Worm (Caenorhabditis elegans): ENCODE measurements around the gene cyn-7.

DNA sequence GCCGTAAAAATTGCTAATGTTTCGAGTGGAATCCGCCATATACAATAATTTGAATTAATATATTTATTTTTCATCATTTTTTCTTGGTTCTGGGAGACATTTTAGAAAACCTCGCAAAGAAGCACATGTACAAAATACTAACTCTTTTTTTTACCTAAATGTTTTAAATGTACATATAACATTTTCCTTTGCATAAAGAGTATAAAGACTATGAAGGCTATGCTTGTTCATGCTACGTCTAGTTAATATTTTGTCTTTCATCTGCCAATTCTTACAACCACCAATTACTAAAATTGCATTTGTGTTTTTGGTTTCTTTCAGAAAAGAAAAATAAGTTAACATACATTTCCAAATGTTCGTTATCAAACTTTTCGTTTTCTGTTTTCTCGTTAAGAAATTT, 34.2 kb upstream of the cyn-7 start, which contains the start of gene irld-25:
- no peak for TF ChIP-seq nhr-25 (tag; optimal IDR thresholded peaks at IDR 0.05)
- no peak for TF ChIP-seq aly-2 (tag; optimal IDR thresholded peaks at IDR 0.05)
- TF ChIP-seq lin-11 (tag; optimal IDR thresholded peaks at IDR 0.05): no peak
